Fruit fly (Drosophila melanogaster): ENCODE results near the gene ergic53.

The ergic53 gene

DNA sequence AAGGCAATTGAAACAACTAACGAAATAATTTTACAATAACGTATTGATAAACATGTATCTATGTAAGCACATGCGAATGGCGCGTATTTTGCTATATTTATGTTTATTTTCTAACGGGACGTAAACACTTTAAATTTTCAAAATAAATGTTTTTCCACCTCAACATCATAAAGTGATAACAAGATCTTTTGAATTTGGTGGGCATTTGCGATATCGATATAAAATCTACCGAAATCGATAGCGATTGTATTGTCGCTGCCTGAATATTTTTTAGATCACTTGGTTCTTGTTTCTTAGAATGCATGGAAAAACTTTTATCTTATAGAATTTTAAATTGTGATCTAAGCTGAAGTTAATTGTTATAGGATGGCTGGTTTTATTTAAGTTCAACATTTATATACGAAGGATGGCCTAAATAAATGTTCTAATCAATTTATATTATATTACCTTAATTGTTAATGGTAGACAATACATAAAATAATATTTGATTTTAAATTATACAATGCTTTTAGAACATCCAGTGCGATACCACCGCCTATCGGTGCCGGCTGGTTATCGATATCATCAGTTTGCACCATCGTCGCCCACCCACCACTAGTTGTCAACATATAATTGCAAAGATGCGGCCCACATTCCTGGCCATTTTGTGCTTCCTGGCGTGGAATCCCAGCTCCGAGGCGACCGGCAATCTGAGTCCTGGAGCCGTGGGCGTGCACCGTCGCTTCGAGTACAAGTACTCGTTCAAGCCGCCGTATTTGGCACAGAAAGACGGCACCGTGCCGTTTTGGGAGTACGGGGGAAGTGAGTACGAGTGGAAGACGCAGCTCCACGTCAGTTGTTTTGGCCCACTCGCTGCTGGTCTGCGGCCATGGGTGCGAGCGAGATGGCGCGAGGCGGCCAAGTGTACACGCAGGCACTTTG is at the start of gene ergic53:
Gene ergic53 (plus strand): TSS at position 592 of the 921 bp plus-strand sequence.
- TF ChIP-seq tll (GFP tag; optimal IDR thresholded peaks at IDR 0.05) (no peak), phol (tag; optimal IDR thresholded peaks at IDR 0.05) (peak; percentile 51), CG4617 (GFP tag; optimal IDR thresholded peaks at IDR 0.05; ENCODE audit: borderline replicate concordance) (peak; percentile 8), tap (tag; optimal IDR thresholded peaks at IDR 0.05) (peak; percentile 1), br (optimal IDR thresholded peaks at IDR 0.05) (no peak), crol (GFP tag; IDR thresholded peaks at IDR 0.05) (peak; percentile 91), fd64A (GFP tag; optimal IDR thresholded peaks at IDR 0.05) (no peak), run (tag; optimal IDR thresholded peaks at IDR 0.05) (no peak), CG13287 (GFP tag; IDR thresholded peaks at IDR 0.05; ENCODE audit: partially characterized antibody) (peak; percentile 76), CG8944 (GFP tag; optimal IDR thresholded peaks at IDR 0.05) (no peak), CG8924 (tag; optimal IDR thresholded peaks at IDR 0.05) (peak; percentile 43), zen (tag; optimal IDR thresholded peaks at IDR 0.05) (no peak), toy (GFP tag; IDR thresholded peaks at IDR 0.05) (no peak), Ets97D (GFP tag; optimal IDR thresholded peaks at IDR 0.05) (no peak), emc (GFP tag; optimal IDR thresholded peaks at IDR 0.05) (no peak), CG12744 (GFP tag; optimal IDR thresholded peaks at IDR 0.05) (no peak), Lim3 (GFP tag; IDR thresholded peaks at IDR 0.05) (no peak), sr (GFP tag; IDR thresholded peaks at IDR 0.05) (no peak), Ssrp (tag; optimal IDR thresholded peaks at IDR 0.05) (no peak), caup (GFP tag; optimal IDR thresholded peaks at IDR 0.05; ENCODE audit: severe bottlenecking) (no peak), Oaz (GFP tag; IDR thresholded peaks at IDR 0.05) (no peak), CG11085 (GFP tag; IDR thresholded peaks at IDR 0.05) (no peak), ham (GFP tag; IDR thresholded peaks at IDR 0.05) (no peak), ac (GFP tag; optimal IDR thresholded peaks at IDR 0.05) (no peak), HLHmδ (GFP tag; optimal IDR thresholded peaks at IDR 0.05) (no peak), inv (GFP tag; IDR thresholded peaks at IDR 0.05; ENCODE audit: partially characterized antibody) (peak; percentile 56), amos (GFP tag; IDR thresholded peaks at IDR 0.05; ENCODE audit: partially characterized antibody) (peak; percentile 64; the same call in 1 of the 2 replicates), danr (GFP tag; IDR thresholded peaks at IDR 0.05) (no peak), CG6683 (GFP tag; optimal IDR thresholded peaks at IDR 0.05) (no peak), hb (GFP tag; IDR thresholded peaks at IDR 0.05; ENCODE audit: partially characterized antibody) (peak; percentile 78), HmgD (GFP tag; optimal IDR thresholded peaks at IDR 0.05) (no peak), CG16813 (GFP tag; IDR thresholded peaks at IDR 0.05; ENCODE audit: partially characterized antibody) (peak; percentile 77), Optix (GFP tag; IDR thresholded peaks at IDR 0.05) (no peak), trem (tag; optimal IDR thresholded peaks at IDR 0.05) (peak; percentile 30), repo (GFP tag; optimal IDR thresholded peaks at IDR 0.05) (peak; percentile 10), Stat92E (GFP tag; optimal IDR thresholded peaks at IDR 0.05) (peak in 1 of 3 experiments; percentile 52), NFAT (GFP tag; IDR thresholded peaks at IDR 0.05) (no peak), CG12155 (GFP tag; optimal IDR thresholded peaks at IDR 0.05) (peak; percentile 22), odd (GFP tag; optimal IDR thresholded peaks at IDR 0.05) (no peak), ken (GFP tag; IDR thresholded peaks at IDR 0.05) (no peak), CG6791 (GFP tag; IDR thresholded peaks at IDR 0.05; ENCODE audit: partially characterized antibody) (peak; percentile 84), Fer2 (tag; optimal IDR thresholded peaks at IDR 0.05) (no peak), E2f1 (GFP tag; IDR thresholded peaks at IDR 0.05) (no peak), sna (GFP tag; IDR thresholded peaks at IDR 0.05; ENCODE audit: partially characterized antibody) (peak; percentile 71), Sry-δ (GFP tag; optimal IDR thresholded peaks at IDR 0.05) (peak; percentile 79), MESR4 (GFP tag; optimal IDR thresholded peaks at IDR 0.05) (peak; percentile 96), scrt (GFP tag; optimal IDR thresholded peaks at IDR 0.05) (peak; percentile 38), CG2199 (GFP tag; IDR thresholded peaks at IDR 0.05) (no peak)

Data from whole organism, embryonic.